Fruit fly (Drosophila melanogaster): ENCODE data around the gene Tpr2.

Tpr2 gene

DNA sequence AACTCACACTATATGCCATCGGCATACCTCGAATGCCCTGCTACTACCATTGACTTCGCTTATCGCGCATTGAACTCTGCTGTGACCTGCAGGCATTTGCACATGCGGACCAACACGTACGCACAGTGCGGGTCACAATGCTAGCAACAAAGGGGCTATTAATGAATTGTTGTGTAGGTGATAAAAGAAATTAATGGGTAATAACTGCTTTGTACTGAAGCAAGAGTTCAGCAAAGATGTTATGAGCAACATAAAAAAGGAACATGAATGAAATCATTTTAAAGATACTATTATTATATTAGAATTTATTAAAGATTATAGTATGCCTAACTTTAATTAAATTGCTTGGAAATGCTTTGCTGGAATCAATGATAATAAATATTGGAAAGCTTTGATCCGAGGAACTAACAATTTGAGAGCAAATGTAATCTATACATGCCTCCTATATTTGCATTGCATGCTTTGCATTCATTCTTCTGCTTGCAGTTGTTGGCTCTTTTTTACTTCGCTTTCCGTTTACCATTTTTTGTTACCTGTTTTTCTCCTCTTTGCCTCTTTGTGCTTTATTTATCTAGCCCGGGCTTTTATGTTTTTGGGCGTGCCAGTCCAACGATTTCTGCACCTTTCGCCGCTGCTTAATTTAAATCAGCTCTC, 11.7 kb downstream of the Tpr2 start:
- TF ChIP-seq pad (GFP tag; optimal IDR thresholded peaks at IDR 0.05) (no peak), Mnt (GFP tag; optimal IDR thresholded peaks at IDR 0.05) (no peak), cic (GFP tag; optimal IDR thresholded peaks at IDR 0.05) (no peak), CG33017 (tag; optimal IDR thresholded peaks at IDR 0.05) (no peak), CG5204 (GFP tag; optimal IDR thresholded peaks at IDR 0.05) (no peak)

DNA sequence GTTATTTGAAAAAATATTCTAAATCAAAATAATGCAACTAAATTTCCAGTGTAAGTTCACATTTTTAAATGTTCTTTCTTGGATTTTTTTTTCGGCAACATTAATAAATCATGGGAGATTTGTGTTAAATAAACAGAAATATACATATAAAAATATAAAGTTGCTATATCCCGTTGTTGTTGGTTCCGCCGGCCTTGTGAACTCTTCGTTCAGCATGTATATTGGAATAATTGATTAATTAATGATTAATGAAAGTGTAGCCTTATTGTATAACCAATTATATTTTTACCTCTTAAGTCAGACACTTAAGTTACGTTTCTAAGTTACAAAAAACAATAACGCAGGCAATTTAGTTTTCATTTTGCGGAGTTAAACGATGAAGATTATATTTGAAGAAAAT, 15.9 kb downstream of the Tpr2 start:
- TF ChIP-seq kay (GFP tag; ENCODE audit: borderline replicate concordance) (peak; percentile 89), toe (GFP tag; optimal IDR thresholded peaks at IDR 0.05) (no peak)

DNA sequence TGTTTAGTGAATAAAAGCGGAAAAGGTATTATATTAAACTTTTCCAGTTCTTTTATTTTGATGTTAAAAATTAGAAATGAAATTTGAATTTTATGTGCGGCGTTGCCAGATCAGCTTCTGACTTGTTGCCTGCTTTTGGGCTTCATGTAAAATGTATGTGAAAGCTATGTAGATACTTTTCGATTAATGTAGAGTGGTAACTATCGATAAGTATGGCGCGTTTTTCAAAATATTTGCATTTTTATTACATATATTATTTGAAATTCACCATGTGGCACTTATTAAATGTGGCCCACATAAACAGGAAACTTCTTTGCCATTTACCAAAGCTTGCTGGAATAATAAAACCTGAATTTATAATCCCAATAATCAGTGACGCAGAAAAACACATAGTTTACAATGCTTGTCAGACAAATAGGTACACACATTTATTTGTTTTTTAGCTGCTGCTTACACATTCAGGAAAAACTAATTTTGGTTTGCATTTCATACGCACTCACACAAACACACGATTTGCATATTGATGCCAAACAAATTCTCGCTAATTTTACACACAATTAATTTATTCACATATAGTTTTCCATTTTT, 16.4 kb downstream of the Tpr2 start:
- TF ChIP-seq cic (GFP tag; optimal IDR thresholded peaks at IDR 0.05) (no peak), toe (GFP tag; optimal IDR thresholded peaks at IDR 0.05) (no peak), pad (GFP tag; optimal IDR thresholded peaks at IDR 0.05) (no peak), CG14711 (tag; optimal IDR thresholded peaks at IDR 0.05) (no peak), Mnt (GFP tag; optimal IDR thresholded peaks at IDR 0.05) (no peak), ovo (GFP tag; optimal IDR thresholded peaks at IDR 0.05) (no peak), Hr96 (GFP tag; optimal IDR thresholded peaks at IDR 0.05) (no peak), kay (GFP tag; ENCODE audit: borderline replicate concordance) (no peak), CG7101 (tag; optimal IDR thresholded peaks at IDR 0.05) (no peak), CG33017 (tag; optimal IDR thresholded peaks at IDR 0.05) (no peak), CG5204 (GFP tag; optimal IDR thresholded peaks at IDR 0.05) (no peak), CG12768 (GFP tag; optimal IDR thresholded peaks at IDR 0.05) (no peak), CG7045 (GFP tag; optimal IDR thresholded peaks at IDR 0.05) (no peak), cnc (optimal IDR thresholded peaks at IDR 0.05) (no peak), CG11617 (GFP tag; optimal IDR thresholded peaks at IDR 0.05) (no peak), tj (GFP tag; optimal IDR thresholded peaks at IDR 0.05) (no peak), CG1620 (GFP tag; optimal IDR thresholded peaks at IDR 0.05) (no peak), Crg-1 (GFP tag; optimal IDR thresholded peaks at IDR 0.05) (no peak)

DNA sequence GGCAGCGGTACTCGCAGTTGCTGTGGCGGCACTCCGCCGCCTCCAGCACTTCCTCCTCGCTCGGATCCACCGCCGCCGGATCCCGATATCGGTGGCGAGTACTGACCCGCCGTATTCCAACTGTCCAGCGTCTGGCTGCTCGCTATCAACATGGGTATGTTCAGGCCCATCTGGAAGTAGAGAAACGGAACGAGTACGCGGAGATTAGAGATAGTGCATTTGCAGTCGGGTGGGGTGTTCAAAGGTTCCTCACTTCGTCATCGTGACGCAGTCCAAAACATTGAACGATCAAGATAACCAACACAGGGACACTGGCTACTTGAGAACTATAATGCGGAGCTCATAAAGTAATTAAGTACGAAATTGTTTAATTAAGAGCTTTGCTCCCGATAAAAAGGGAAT, 19.9 kb downstream of the Tpr2 start:
- peak; percentile 69 for TF ChIP-seq cic (GFP tag; optimal IDR thresholded peaks at IDR 0.05)
- peak; percentile 76 for TF ChIP-seq kay (GFP tag; ENCODE audit: borderline replicate concordance)
- peak in 1 of 2 experiments; percentile 22 for TF ChIP-seq cnc (optimal IDR thresholded peaks at IDR 0.05)
- peak; percentile 63 for TF ChIP-seq CG12768 (GFP tag; optimal IDR thresholded peaks at IDR 0.05)
- TF ChIP-seq Clk (GFP tag; optimal IDR thresholded peaks at IDR 0.05) = no peak

DNA sequence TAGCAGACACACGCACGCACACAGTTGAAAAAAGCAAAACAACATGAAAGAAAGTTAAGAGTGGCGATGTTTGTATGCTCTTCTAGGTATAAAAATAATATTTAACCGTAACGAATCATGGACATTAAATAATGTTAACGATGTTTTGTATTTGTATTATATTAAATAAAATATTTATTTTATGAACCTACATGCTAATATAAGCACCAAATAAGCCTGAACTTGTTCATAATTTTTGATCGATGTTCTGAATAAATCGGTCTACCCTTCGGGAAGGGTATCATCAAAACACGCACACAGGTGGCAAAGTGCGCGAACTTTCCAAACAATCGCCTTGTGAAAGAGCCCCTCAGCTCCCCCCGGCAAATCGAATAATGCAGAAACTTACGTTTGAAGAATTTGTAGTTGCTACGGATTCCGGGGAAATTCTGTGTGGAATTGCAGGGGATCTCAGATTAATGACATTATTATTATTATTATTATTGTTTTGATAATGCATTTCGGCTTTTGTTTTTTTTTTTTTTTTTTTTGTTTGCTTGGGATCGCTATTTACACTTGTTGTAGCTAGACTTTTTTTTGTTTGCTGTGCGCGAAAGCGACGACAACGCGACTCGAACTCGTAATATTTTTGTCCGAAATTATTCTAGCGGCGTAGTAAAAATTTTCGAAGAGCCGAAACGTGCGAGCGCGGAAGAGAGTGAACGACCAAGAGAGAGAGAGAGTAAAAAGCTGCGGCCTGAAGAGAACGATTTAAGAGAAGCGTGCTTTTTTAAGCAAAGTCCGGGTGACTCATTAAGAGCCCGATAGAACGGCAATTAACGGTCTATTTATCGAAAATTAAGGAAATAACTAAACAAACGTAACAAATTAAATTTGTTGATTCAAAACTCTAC, 28.5 kb downstream of the Tpr2 start:
- TF ChIP-seq cic (GFP tag; optimal IDR thresholded peaks at IDR 0.05) = peak; percentile 28
- TF ChIP-seq toe (GFP tag; optimal IDR thresholded peaks at IDR 0.05) = peak; percentile 23
- TF ChIP-seq ovo (GFP tag; optimal IDR thresholded peaks at IDR 0.05) = no peak
- TF ChIP-seq kay (GFP tag; ENCODE audit: borderline replicate concordance) = peak; percentile 68
- no peak for TF ChIP-seq CG1620 (GFP tag; optimal IDR thresholded peaks at IDR 0.05)
- peak; percentile 5 for TF ChIP-seq CG14711 (tag; optimal IDR thresholded peaks at IDR 0.05)
- TF ChIP-seq cnc (optimal IDR thresholded peaks at IDR 0.05) = no peak
- peak; percentile 5 for TF ChIP-seq CG7045 (GFP tag; optimal IDR thresholded peaks at IDR 0.05)
- peak; percentile 4 for TF ChIP-seq CG5204 (GFP tag; optimal IDR thresholded peaks at IDR 0.05)
- no peak for TF ChIP-seq bab1 (GFP tag; optimal IDR thresholded peaks at IDR 0.05)
- peak; percentile 48 for TF ChIP-seq Crg-1 (GFP tag; optimal IDR thresholded peaks at IDR 0.05)
- TF ChIP-seq tj (GFP tag; optimal IDR thresholded peaks at IDR 0.05) = no peak
- no peak for TF ChIP-seq pad (GFP tag; optimal IDR thresholded peaks at IDR 0.05)
- peak; percentile 15 for TF ChIP-seq Mnt (GFP tag; optimal IDR thresholded peaks at IDR 0.05)
- no peak for TF ChIP-seq CG11617 (GFP tag; optimal IDR thresholded peaks at IDR 0.05)
- TF ChIP-seq Hr96 (GFP tag; optimal IDR thresholded peaks at IDR 0.05) = no peak
- TF ChIP-seq CG7101 (tag; optimal IDR thresholded peaks at IDR 0.05) = peak; percentile 9
- TF ChIP-seq Clk (GFP tag; optimal IDR thresholded peaks at IDR 0.05) = no peak
- peak; percentile 3 for TF ChIP-seq CG33017 (tag; optimal IDR thresholded peaks at IDR 0.05)
- TF ChIP-seq CG12768 (GFP tag; optimal IDR thresholded peaks at IDR 0.05) = peak; percentile 10

DNA sequence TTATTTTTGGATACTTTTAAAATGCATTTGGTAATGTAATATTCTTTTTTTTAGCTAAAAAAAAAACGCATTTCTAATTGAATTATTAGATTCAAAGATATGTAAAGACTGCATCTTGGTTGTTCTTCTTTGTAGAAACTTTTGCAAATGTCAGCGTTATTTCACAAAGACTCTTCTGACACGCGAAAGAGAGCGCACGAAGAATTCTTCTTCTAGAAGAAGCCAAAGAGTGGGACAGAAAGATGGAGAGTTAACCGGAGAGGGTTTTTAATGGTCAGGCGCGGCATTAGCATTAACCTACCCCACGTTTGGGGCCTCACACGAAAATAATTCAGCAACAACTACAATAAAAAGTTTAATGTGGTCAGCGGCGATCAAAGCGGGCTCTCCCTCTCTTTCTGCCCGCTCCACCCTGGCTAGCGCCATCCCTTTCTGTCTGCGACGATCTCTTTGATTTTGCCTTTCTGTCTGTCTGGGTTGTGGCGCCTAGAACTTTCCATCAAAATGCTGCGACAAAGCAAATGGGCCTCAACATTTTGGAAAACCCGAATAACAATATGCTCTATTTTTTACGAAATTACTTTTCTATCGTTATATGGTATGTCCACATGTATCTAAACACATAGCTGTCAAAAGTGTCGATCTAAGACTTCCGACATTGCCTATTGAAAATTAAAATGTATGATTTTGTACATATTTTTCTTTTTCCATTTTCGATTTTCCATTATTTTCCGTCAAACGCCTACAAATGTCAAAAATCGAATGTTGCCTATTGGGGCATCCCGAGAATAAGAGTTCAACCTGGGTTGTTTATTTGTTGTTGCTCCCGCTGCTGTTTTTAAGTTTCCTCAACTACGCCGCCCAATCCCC, 29.4 kb downstream of the Tpr2 start:
- TF ChIP-seq CG7045 (GFP tag; optimal IDR thresholded peaks at IDR 0.05) = no peak
- TF ChIP-seq Mnt (GFP tag; optimal IDR thresholded peaks at IDR 0.05) = no peak
- no peak for TF ChIP-seq CG5204 (GFP tag; optimal IDR thresholded peaks at IDR 0.05)
- TF ChIP-seq pad (GFP tag; optimal IDR thresholded peaks at IDR 0.05) = peak; percentile 33
- no peak for TF ChIP-seq bab1 (GFP tag; optimal IDR thresholded peaks at IDR 0.05)
- TF ChIP-seq tj (GFP tag; optimal IDR thresholded peaks at IDR 0.05) = peak; percentile 80
- TF ChIP-seq CG7101 (tag; optimal IDR thresholded peaks at IDR 0.05) = no peak
- TF ChIP-seq Clk (GFP tag; optimal IDR thresholded peaks at IDR 0.05) = no peak

Data from whole organism, adult.